Worm (Caenorhabditis elegans) whole organism, L3 larva: ENCODE data around the gene pxn-1.

Experiments used
- R02D3.7 ChIP-seq: fragments of 150-350 bp; optimal IDR thresholded peaks from 2 replicates; lab custom pipeline; 2014; ENCODE audit warnings: missing biosample characterization, missing genetic modification characterization
- ZK546.5 ChIP-seq: sonication (generic microtip); optimal IDR thresholded peaks from 2 replicates; lab custom pipeline; 2017; ENCODE audit warnings: missing biosample characterization, missing genetic modification characterization
- aly-2 ChIP-seq: fragments of 150-350 bp; optimal IDR thresholded peaks from 2 replicates; lab custom pipeline; 2014; ENCODE audit warnings: missing biosample characterization, missing genetic modification characterization
- ama-1 ChIP-seq: fragments of 150-350 bp; optimal IDR thresholded peaks from 2 replicates; lab custom pipeline; 2018
- ceh-16 ChIP-seq: sonication (generic microtip); optimal IDR thresholded peaks from 2 replicates; lab custom pipeline; 2017; ENCODE audit warnings: missing biosample characterization, missing genetic modification characterization
- ceh-28 ChIP-seq: fragments of 150-350 bp; optimal IDR thresholded peaks from 2 replicates; lab custom pipeline; 2014; ENCODE audit warnings: missing biosample characterization, missing genetic modification reagents, missing genetic modification characterization
- ceh-82 ChIP-seq: fragments of 150-350 bp; optimal IDR thresholded peaks from 2 replicates; lab custom pipeline; 2014; ENCODE audit warnings: missing biosample characterization, missing genetic modification characterization
- daf-12 ChIP-seq: fragments of 150-350 bp; optimal IDR thresholded peaks from 2 replicates; lab custom pipeline; 2014; ENCODE audit warnings: missing biosample characterization, missing genetic modification reagents, missing genetic modification characterization
- egl-5 ChIP-seq: fragments of 150-350 bp; optimal IDR thresholded peaks from 2 replicates; lab custom pipeline; 2017; ENCODE audit warnings: missing biosample characterization, missing genetic modification reagents, missing genetic modification characterization, inconsistent platforms
- elt-1 ChIP-seq: fragments of 150-350 bp; optimal IDR thresholded peaks from 2 replicates; lab custom pipeline; 2014; ENCODE audit warnings: missing biosample characterization, missing genetic modification characterization
- elt-2 ChIP-seq: sonication (generic microtip); optimal IDR thresholded peaks from 2 replicates; lab custom pipeline; 2016; ENCODE audit warnings: missing genetic modification reagents, mild to moderate bottlenecking, missing genetic modification characterization, missing compliant biosample characterization
- elt-3 ChIP-seq, 3 experiments: fragments of 150-350 bp in 1 of 3; sonication (generic microtip) in 2 of 3; optimal IDR thresholded peaks; 2 replicates in 2 of 3; 4 replicates in 1 of 3; lab custom pipeline; 2014 to 2017; ENCODE audit warnings: missing biosample characterization in 3 of 3, missing genetic modification characterization in 3 of 3
- fkh-10 ChIP-seq: sonication (generic microtip); optimal IDR thresholded peaks from 2 replicates; lab custom pipeline; 2017; ENCODE audit warnings: missing biosample characterization, missing genetic modification reagents, missing genetic modification characterization
- fkh-2 ChIP-seq: fragments of 150-350 bp; optimal IDR thresholded peaks from 2 replicates; lab custom pipeline; 2014; ENCODE audit warnings: missing biosample characterization, missing genetic modification reagents, missing genetic modification characterization
- fos-1 ChIP-seq: fragments of 150-350 bp; optimal IDR thresholded peaks from 2 replicates; lab custom pipeline; 2014; ENCODE audit warnings: missing biosample characterization, missing genetic modification characterization
- hmg-11 ChIP-seq: sonication (generic microtip); optimal IDR thresholded peaks from 2 replicates; lab custom pipeline; 2016; ENCODE audit warnings: missing genetic modification characterization, missing compliant biosample characterization
- jun-1 ChIP-seq: fragments of 150-350 bp; optimal IDR thresholded peaks from 2 replicates; lab custom pipeline; 2014; ENCODE audit warnings: missing biosample characterization, missing genetic modification reagents, missing genetic modification characterization
- lin-15B ChIP-seq: fragments of 150-350 bp; optimal IDR thresholded peaks from 2 replicates; lab custom pipeline; 2014; ENCODE audit warnings: missing biosample characterization, missing genetic modification characterization
- lin-39 ChIP-seq: fragments of 150-350 bp; optimal IDR thresholded peaks from 2 replicates; lab custom pipeline; 2018; ENCODE audit warnings: missing biosample characterization, missing genetic modification reagents, missing genetic modification characterization
- lsy-12 ChIP-seq: sonication (generic microtip); optimal IDR thresholded peaks from 2 replicates; lab custom pipeline; 2016; ENCODE audit warnings: mild to moderate bottlenecking, missing genetic modification characterization, missing compliant biosample characterization
- mdl-1 ChIP-seq: fragments of 150-350 bp; optimal IDR thresholded peaks from 2 replicates; lab custom pipeline; 2014; ENCODE audit warnings: missing biosample characterization, missing genetic modification characterization
- nfya-1 ChIP-seq: sonication (generic microtip); optimal IDR thresholded peaks from 2 replicates; lab custom pipeline; 2017; ENCODE audit warnings: missing genetic modification characterization, mild to moderate bottlenecking, missing compliant biosample characterization, antibody characterized with exemption, moderate library complexity; ENCODE audit not compliant: insufficient read depth
- nhr-11 ChIP-seq: fragments of 150-350 bp; optimal IDR thresholded peaks from 2 replicates; lab custom pipeline; 2014; ENCODE audit warnings: missing biosample characterization, missing genetic modification characterization
- nhr-23 ChIP-seq: fragments of 150-350 bp; optimal IDR thresholded peaks from 2 replicates; lab custom pipeline; 2014; ENCODE audit warnings: missing biosample characterization, missing genetic modification reagents, missing genetic modification characterization
- nhr-25 ChIP-seq: sonication (generic microtip); optimal IDR thresholded peaks from 2 replicates; lab custom pipeline; 2017; ENCODE audit warnings: missing biosample characterization, missing genetic modification characterization
- nhr-28 ChIP-seq: fragments of 150-350 bp; optimal IDR thresholded peaks from 2 replicates; lab custom pipeline; 2014; ENCODE audit warnings: missing biosample characterization, missing genetic modification characterization
- nhr-43 ChIP-seq: sonication (generic microtip); optimal IDR thresholded peaks from 2 replicates; lab custom pipeline; 2016; ENCODE audit warnings: mild to moderate bottlenecking, missing genetic modification characterization, missing compliant biosample characterization; ENCODE audit not compliant: poor library complexity, severe bottlenecking
- nhr-76 ChIP-seq: fragments of 150-350 bp; sonication (generic microtip); optimal IDR thresholded peaks from 5 replicates; lab custom pipeline; 2014; ENCODE audit warnings: missing biosample characterization, missing genetic modification characterization
- nhr-77 ChIP-seq: fragments of 150-350 bp; optimal IDR thresholded peaks from 2 replicates; lab custom pipeline; 2014; ENCODE audit warnings: missing biosample characterization, missing genetic modification characterization
- pha-4 ChIP-seq: fragments of 150-350 bp; optimal IDR thresholded peaks from 2 replicates; lab custom pipeline; 2014; ENCODE audit warnings: missing biosample characterization, missing genetic modification reagents, missing genetic modification characterization
- pqm-1 ChIP-seq: fragments of 150-350 bp; optimal IDR thresholded peaks from 2 replicates; lab custom pipeline; 2017; ENCODE audit warnings: missing biosample characterization, missing genetic modification characterization, inconsistent platforms
- skn-1 ChIP-seq: fragments of 150-350 bp; optimal IDR thresholded peaks from 2 replicates; lab custom pipeline; 2014; ENCODE audit warnings: missing biosample characterization, missing genetic modification characterization
- snpc-4 ChIP-seq: fragments of 150-350 bp; optimal IDR thresholded peaks from 2 replicates; lab custom pipeline; 2014; ENCODE audit warnings: missing biosample characterization, missing genetic modification characterization
- unc-39 ChIP-seq: sonication (generic microtip); optimal IDR thresholded peaks from 4 replicates; lab custom pipeline; 2017; ENCODE audit warnings: missing biosample characterization, missing genetic modification characterization
- ztf-11 ChIP-seq: fragments of 150-350 bp; optimal IDR thresholded peaks from 2 replicates; lab custom pipeline; 2014; ENCODE audit warnings: missing biosample characterization, missing genetic modification characterization
- ztf-4 ChIP-seq: fragments of 150-350 bp; optimal IDR thresholded peaks from 2 replicates; lab custom pipeline; 2014; ENCODE audit warnings: missing biosample characterization, missing genetic modification characterization

Gene pxn-1

DNA sequence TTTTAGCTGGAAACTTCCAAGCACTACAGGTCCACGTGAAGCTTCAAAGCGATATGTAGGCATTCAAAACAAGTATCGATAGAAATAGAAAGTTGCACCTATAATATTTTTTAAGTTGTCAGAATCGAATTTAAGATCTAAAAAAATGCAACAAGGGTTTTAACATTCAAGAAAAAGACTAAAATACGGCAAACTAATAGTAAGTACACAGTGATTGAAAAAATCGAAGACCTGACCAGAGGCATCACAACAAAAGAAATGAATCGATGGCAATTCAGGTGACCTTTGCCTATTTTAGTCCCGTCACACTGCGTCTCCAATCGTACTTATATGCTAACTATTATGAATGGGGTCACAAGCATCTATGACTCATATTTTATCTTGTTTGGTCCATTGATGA lies 46.8 kb upstream of the pxn-1 start, which contains the start of gene T23B12.5:
TSS of gene T23B12.5 (minus strand) at position 101 of the 400 bp plus-strand sequence.
- TF ChIP-seq nhr-28 (tag; lab: Kevin White, UChicago) (no peak), jun-1 (tag; lab: Kevin White, UChicago) (no peak), ztf-11 (no peak), nhr-43 (tag; lab: Kevin White, UChicago) (no peak), skn-1 (tag; lab: Kevin White, UChicago) (no peak), hmg-11 (tag; lab: Kevin White, UChicago) (no peak), ZK546.5 (no peak), fos-1 (no peak), nhr-77 (no peak), lin-15B (tag; lab: Kevin White, UChicago) (no peak)

DNA sequence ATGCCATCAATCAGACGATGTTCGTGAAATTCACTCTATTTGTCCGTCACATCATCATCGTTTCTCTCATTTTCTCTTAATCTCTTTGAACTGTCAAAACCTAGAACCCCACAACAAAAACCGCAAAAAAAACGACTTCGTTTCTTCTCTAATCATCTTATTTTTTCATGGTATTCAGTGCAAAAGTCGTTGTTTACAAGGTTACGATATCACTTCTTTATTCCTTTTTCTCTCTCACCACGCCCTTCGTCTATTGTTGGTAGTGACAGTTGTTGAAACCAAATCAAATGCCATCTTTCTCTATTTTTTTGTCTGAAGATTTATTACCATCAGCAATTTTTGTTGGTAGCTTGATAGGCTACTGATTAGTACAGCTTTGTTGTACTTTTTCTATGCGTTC lies 45.4 kb upstream of the pxn-1 start:
- TF ChIP-seq nhr-23 (tag; lab: Kevin White, UChicago) (peak; percentile 7), ama-1 (lab: Kevin White, UChicago) (no peak), elt-3 (tag; optimal IDR thresholded peaks at IDR 0.05; lab: Kevin White, UChicago) (no peak), ceh-82 (no peak), nhr-25 (peak; percentile 48)

DNA sequence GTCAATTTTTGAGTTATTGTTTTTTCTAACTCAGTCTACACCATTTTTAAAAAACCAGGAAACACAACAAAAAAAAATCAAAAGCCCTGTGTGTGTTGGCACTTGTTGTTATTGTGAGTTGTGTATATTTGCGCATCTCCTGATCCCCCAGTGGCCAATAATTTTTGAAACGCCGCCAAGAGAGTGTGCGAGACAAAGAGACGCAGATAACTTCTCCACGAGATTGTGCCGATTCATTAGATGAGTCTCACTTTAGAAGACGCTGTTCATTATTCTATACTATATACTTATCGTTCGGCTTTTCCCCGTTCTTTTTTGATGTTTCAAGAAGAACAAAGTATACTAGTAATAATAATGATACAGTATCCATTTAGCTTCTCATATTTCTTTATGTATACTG lies 44.0 kb upstream of the pxn-1 start:
- TF ChIP-seq lin-39 (no peak), nhr-11 (tag; lab: Kevin White, UChicago) (no peak), elt-1 (tag; lab: Kevin White, UChicago) (no peak), ceh-82 (no peak), fkh-2 (tag; lab: Kevin White, UChicago) (no peak), ceh-28 (tag; lab: Kevin White, UChicago) (no peak), nhr-76 (tag; lab: Kevin White, UChicago) (no peak)

DNA sequence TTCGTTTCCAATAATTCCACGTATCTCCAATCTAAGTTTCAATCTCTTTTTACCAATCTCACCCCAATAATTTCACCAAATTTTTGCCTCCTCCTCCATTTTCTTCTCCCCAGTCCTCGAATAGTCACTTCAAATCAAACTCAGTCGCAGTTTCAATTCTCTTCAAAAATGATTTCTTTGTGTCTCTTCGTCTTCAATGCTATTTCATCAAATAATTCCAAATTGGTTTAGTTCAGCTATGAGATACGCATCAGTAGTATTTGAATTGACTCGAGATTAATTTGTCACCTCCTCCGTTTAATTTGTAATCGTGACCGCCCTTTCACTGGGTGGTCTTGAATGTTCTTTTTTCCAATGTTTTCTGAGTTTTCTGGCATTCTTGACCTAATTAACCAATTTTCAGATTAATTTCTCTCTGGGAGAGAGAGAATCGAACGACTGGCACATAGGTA lies 39.7 kb upstream of the pxn-1 start, which contains the start of gene T23B12.11:
TSS of gene T23B12.11 (plus strand) at position 402 of the 452 bp plus-strand sequence.
- no peak for TF ChIP-seq lin-39
- TF ChIP-seq lsy-12 (tag; lab: Kevin White, UChicago), result no peak
- no peak for TF ChIP-seq ama-1 (lab: Kevin White, UChicago)
- no peak for TF ChIP-seq mdl-1 (tag; lab: Kevin White, UChicago)
- no peak for TF ChIP-seq ceh-28 (tag; lab: Kevin White, UChicago)
- no peak for TF ChIP-seq aly-2
- TF ChIP-seq pha-4 (tag; lab: Kevin White, UChicago), result no peak
- no peak for TF ChIP-seq daf-12 (tag; lab: Kevin White, UChicago)
- no peak for TF ChIP-seq ztf-4 (tag; lab: Kevin White, UChicago)
- TF ChIP-seq, all 47 proteins: peak for 0

DNA sequence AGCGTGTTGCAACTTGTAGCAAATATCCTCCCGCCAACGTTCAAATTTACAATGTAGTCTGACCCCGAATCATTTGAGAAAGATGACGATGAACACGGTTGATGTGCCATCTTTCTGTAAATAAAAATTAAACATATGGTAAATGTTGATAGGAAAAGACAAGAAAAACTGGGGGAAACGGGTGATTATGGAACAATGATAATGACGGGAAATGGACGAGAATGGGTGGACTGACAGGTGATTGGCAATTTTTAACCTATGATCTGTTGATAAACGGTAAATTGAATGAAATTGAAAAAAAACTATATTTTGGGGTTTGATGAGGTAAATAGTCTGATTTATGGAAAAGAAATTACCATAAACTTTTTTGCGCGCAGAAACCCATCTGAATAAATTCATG lies 34.4 kb upstream of the pxn-1 start, which contains the start of gene T23B12.6:
TSS of gene T23B12.6 (minus strand) at position 114 of the 400 bp plus-strand sequence.
- TF ChIP-seq nhr-76 (tag; lab: Kevin White, UChicago) (no peak), elt-2 (tag; lab: Kevin White, UChicago) (peak; percentile 74), pqm-1 (peak; percentile 41), lin-39 (no peak), pha-4 (tag; lab: Kevin White, UChicago) (peak; percentile 36), R02D3.7 (tag; lab: Kevin White, UChicago) (no peak)
- TF ChIP-seq, all 47 proteins: peak for 3

ce11 chrV:8460800-8461199 lies 33.9 kb upstream of the pxn-1 start:
- TF ChIP-seq egl-5 (tag; lab: Kevin White, UChicago), result peak; percentile 91
- TF ChIP-seq nhr-43 (tag; lab: Kevin White, UChicago), result no peak
- peak; percentile 65 for TF ChIP-seq nhr-23 (tag; lab: Kevin White, UChicago)
- TF ChIP-seq nhr-25, result peak; percentile 40
- TF ChIP-seq pha-4 (tag; lab: Kevin White, UChicago), result peak; percentile 25
- TF ChIP-seq lsy-12 (tag; lab: Kevin White, UChicago), result no peak
- TF ChIP-seq fkh-10 (GFP tag; lab: Kevin White, UChicago), result no peak
- no peak for TF ChIP-seq nhr-28 (tag; lab: Kevin White, UChicago)
- TF ChIP-seq unc-39 (tag; lab: Kevin White, UChicago), result no peak
- TF ChIP-seq nfya-1, result peak; percentile 5
- TF ChIP-seq ceh-16 (tag; lab: Kevin White, UChicago), result no peak
- peak; percentile 0 for TF ChIP-seq snpc-4 (tag; lab: Kevin White, UChicago)
- TF ChIP-seq, all 47 proteins: peak for 6
